Worm (Caenorhabditis elegans): ENCODE data around the gene sup-37.
"Not testable (repeated sequence)": the region's sequence is repeated elsewhere in the genome, so short reads cannot be mapped to it uniquely, and the experiment has no call there.

DNA sequence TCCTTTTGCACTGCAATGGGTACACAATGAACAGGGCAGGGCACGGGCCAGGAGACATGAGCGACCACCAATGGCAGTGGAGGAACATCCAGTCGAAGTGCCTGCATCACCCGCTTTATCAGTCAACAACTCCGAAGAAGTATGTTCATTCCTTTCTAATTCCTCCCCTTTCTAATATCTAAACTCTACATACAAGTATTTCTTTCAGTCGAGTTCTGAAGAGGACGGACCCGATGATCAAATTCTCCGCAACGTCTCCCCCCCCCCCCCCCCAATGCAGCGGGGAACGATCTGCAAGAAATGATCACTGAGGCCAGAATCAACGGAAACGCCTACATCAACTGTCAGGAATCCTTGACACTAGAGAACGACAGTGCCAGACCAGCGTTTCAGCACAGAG, 49.0 kb downstream of the sup-37 start, which contains the start of gene F07B7.7:
- not testable (repeated sequence) for TF ChIP-seq cog-1 (tag; optimal IDR thresholded peaks at IDR 0.05); ref-1 (GFP tag; conservative IDR thresholded peaks at IDR 0.05); ztf-29 (GFP tag; IDR thresholded peaks at IDR 0.05); flt-1 (GFP tag; IDR thresholded peaks at IDR 0.05); klf-2 (GFP tag; conservative IDR thresholded peaks at IDR 0.05); tab-1 (GFP tag; IDR thresholded peaks at IDR 0.05); ztf-23 (GFP tag; IDR thresholded peaks at IDR 0.05)
